Worm (Caenorhabditis elegans): Measurements from ENCODE around the gene hda-1.

DNA sequence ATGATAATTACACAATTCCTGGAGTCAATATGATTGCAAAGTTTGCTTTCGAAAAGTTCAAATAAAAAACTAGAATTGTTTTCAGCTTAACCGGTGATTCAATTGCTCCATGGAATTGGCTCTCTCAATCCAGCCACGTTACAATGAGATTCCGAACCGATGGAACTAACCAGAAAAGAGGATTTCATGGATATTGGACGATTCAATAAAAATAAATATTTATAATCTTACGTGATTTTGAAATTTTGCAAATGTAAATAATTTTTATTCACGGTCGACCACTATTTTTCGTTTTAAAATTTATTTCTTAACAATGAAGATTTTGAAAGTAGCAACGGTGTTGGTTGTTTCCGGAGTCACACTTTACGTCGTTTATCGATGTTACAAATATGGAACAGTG is 43.2 kb upstream of the hda-1 start, which contains the start of gene R02D5.10:
- no peak for TF ChIP-seq nhr-76 (tag; optimal IDR thresholded peaks at IDR 0.05)
- TF ChIP-seq unc-62 (GFP tag; optimal IDR thresholded peaks at IDR 0.05), result no peak
- no peak for TF ChIP-seq sptf-1 (tag; optimal IDR thresholded peaks at IDR 0.05)
